Fruit fly (Drosophila melanogaster) whole organism: ENCODE data around the gene Taf9.

Experiments
- CG8478 ChIP-seq: fragments of >200 bp; optimal IDR thresholded peaks from 2 replicates; lab custom pipeline; 2018; ENCODE audit warnings: inconsistent platforms
- Dll ChIP-seq: fragments of >200 bp; optimal IDR thresholded peaks from 2 replicates; lab custom pipeline; 2017
- EcR ChIP-seq, 2 experiments: fragments of >200 bp; optimal IDR thresholded peaks; 2 replicates each; lab custom pipeline; 2017; ENCODE audit warnings: missing biosample characterization in 2 of 2, missing genetic modification characterization in 2 of 2, missing genetic modification reagents in 2 of 2
- pan ChIP-seq: fragments of >200 bp; optimal IDR thresholded peaks from 2 replicates; lab custom pipeline; 2017
- psq ChIP-seq: fragments of >200 bp; optimal IDR thresholded peaks from 2 replicates; lab custom pipeline; 2017
- usp ChIP-seq: fragments of >200 bp; optimal IDR thresholded peaks from 2 replicates; lab custom pipeline; 2017; ENCODE audit warnings: missing biosample characterization, missing genetic modification characterization, mixed read lengths

Taf9 gene

dm6 chrX:17820252-17820651 lies 21.7 kb upstream of the Taf9 start:
- no peak for TF ChIP-seq psq (lab: Kevin White, UChicago)
- no peak for TF ChIP-seq pan (lab: Kevin White, UChicago)
- TF ChIP-seq CG8478 (lab: Kevin White, UChicago): no peak
- no peak for TF ChIP-seq usp (GFP tag; lab: Kevin White, UChicago)
- TF ChIP-seq Dll (lab: Kevin White, UChicago): no peak
- TF ChIP-seq EcR (GFP tag; optimal IDR thresholded peaks at IDR 0.05; lab: Kevin White, UChicago): no peak

dm6 chrX:17821466-17821865 lies 20.5 kb upstream of the Taf9 start:
- TF ChIP-seq CG8478 (lab: Kevin White, UChicago) (no peak), pan (lab: Kevin White, UChicago) (no peak), usp (GFP tag; lab: Kevin White, UChicago) (no peak), psq (lab: Kevin White, UChicago) (no peak), EcR (GFP tag; optimal IDR thresholded peaks at IDR 0.05; lab: Kevin White, UChicago) (no peak), Dll (lab: Kevin White, UChicago) (no peak)

- peak; percentile 81 for TF ChIP-seq Dll (lab: Kevin White, UChicago)
- no peak for TF ChIP-seq psq (lab: Kevin White, UChicago)
- peak; percentile 80 for TF ChIP-seq CG8478 (lab: Kevin White, UChicago)
- TF ChIP-seq pan (lab: Kevin White, UChicago): no peak
- TF ChIP-seq EcR (GFP tag; optimal IDR thresholded peaks at IDR 0.05; lab: Kevin White, UChicago): no peak
- no peak for TF ChIP-seq usp (GFP tag; lab: Kevin White, UChicago)
Observed at dm6 chrX:17826807-17827703, 14.9 kb upstream of the Taf9 start, which contains the start of gene Socs16D. Socs16D (minus strand) TSS chrX:17827564.

dm6 chrX:17828298-17829033 lies 13.5 kb upstream of the Taf9 start:
- TF ChIP-seq EcR (GFP tag; optimal IDR thresholded peaks at IDR 0.05; lab: Kevin White, UChicago): no peak
- TF ChIP-seq psq (lab: Kevin White, UChicago): no peak
- no peak for TF ChIP-seq usp (GFP tag; lab: Kevin White, UChicago)
- no peak for TF ChIP-seq pan (lab: Kevin White, UChicago)
- no peak for TF ChIP-seq Dll (lab: Kevin White, UChicago)
- no peak for TF ChIP-seq CG8478 (lab: Kevin White, UChicago)

dm6 chrX:17829083-17829997 lies 12.6 kb upstream of the Taf9 start:
- TF ChIP-seq psq (lab: Kevin White, UChicago) (no peak), Dll (lab: Kevin White, UChicago) (no peak), usp (GFP tag; lab: Kevin White, UChicago) (no peak), CG8478 (lab: Kevin White, UChicago) (no peak), EcR (GFP tag; optimal IDR thresholded peaks at IDR 0.05; lab: Kevin White, UChicago) (no peak)

dm6 chrX:17830211-17830616 lies 11.7 kb upstream of the Taf9 start:
- TF ChIP-seq usp (GFP tag; lab: Kevin White, UChicago): no peak

dm6 chrX:17830644-17831043 lies 11.3 kb upstream of the Taf9 start, which contains the start of gene CG6398:
CG6398 (plus strand) TSS chrX:17830828.
- TF ChIP-seq Dll (lab: Kevin White, UChicago): no peak
- TF ChIP-seq usp (GFP tag; lab: Kevin White, UChicago): no peak
- no peak for TF ChIP-seq CG8478 (lab: Kevin White, UChicago)
- no peak for TF ChIP-seq pan (lab: Kevin White, UChicago)
- TF ChIP-seq psq (lab: Kevin White, UChicago): no peak
- no peak for TF ChIP-seq EcR (GFP tag; optimal IDR thresholded peaks at IDR 0.05; lab: Kevin White, UChicago)

- TF ChIP-seq Dll (lab: Kevin White, UChicago) (no peak), psq (lab: Kevin White, UChicago) (no peak), EcR (GFP tag; optimal IDR thresholded peaks at IDR 0.05; lab: Kevin White, UChicago) (no peak), pan (lab: Kevin White, UChicago) (no peak), CG8478 (lab: Kevin White, UChicago) (no peak), usp (GFP tag; lab: Kevin White, UChicago) (no peak)
Observed at dm6 chrX:17832163-17833014, 9.6 kb upstream of the Taf9 start.

- peak in 1 of 2 experiments; percentile 5 for TF ChIP-seq EcR (GFP tag; optimal IDR thresholded peaks at IDR 0.05; lab: Kevin White, UChicago)
- TF ChIP-seq psq (lab: Kevin White, UChicago): no peak
Observed at dm6 chrX:17833986-17834385, 8.0 kb upstream of the Taf9 start.

dm6 chrX:17834754-17835153 lies 7.2 kb upstream of the Taf9 start:
- TF ChIP-seq EcR (GFP tag; optimal IDR thresholded peaks at IDR 0.05; lab: Kevin White, UChicago) (no peak), pan (lab: Kevin White, UChicago) (no peak), psq (lab: Kevin White, UChicago) (no peak), usp (GFP tag; lab: Kevin White, UChicago) (no peak), CG8478 (lab: Kevin White, UChicago) (no peak), Dll (lab: Kevin White, UChicago) (no peak)
